Worm (Caenorhabditis elegans): Measurements from ENCODE around the gene elo-7.

DNA sequence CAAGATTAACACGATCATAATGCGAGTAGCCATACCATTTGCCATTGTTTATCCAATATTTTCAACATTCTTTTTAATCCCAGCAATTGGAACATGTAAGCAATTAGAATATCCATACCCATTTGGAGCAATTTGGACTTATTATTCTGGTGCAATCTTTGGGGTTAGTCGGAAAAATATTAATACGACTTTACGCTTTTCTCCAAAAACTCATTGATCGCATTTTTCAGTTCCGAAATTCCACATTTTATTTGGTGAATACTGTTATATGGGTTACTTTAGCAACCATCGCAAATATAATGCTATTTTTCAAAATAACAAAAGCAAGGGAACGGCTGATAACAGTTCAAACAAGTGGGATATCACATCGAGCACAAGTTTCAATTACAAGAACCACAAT, 43.0 kb upstream of the elo-7 start:
- TF ChIP-seq snpc-4 (tag; optimal IDR thresholded peaks at IDR 0.05) (no peak), ces-1 (GFP tag; optimal IDR thresholded peaks at IDR 0.05) (no peak), unc-62 (GFP tag; optimal IDR thresholded peaks at IDR 0.05) (no peak), pqm-1 (tag; optimal IDR thresholded peaks at IDR 0.05) (no peak), Y116A8C.19 (tag; optimal IDR thresholded peaks at IDR 0.05; ENCODE audit: borderline replicate concordance) (no peak), elt-3 (tag; optimal IDR thresholded peaks at IDR 0.05) (no peak), aly-2 (tag; optimal IDR thresholded peaks at IDR 0.05) (no peak), egl-27 (tag; optimal IDR thresholded peaks at IDR 0.05) (no peak), ztf-11 (tag; optimal IDR thresholded peaks at IDR 0.05) (no peak), lin-13 (GFP tag; optimal IDR thresholded peaks at IDR 0.05) (no peak)
